Worm (Caenorhabditis elegans) whole organism, midembryonic: ENCODE data around the gene srh-47.

Experiments used
- T22C8.4 ChIP-seq: fragments of 200-800 bp; sonication (Bioruptor generic); IDR thresholded peaks from 2 replicates; pipeline ENCODE4 v1.3.6; 2022; ENCODE audit warnings: missing genetic modification characterization, missing compliant biosample characterization
- cog-1 ChIP-seq: sonication (generic microtip); optimal IDR thresholded peaks from 2 replicates; lab custom pipeline; 2016; ENCODE audit warnings: missing genetic modification characterization, missing compliant biosample characterization
- flt-1 ChIP-seq: fragments of 200-800 bp; sonication (Bioruptor generic); IDR thresholded peaks from 2 replicates; pipeline ENCODE4 v1.3.6; 2022; ENCODE audit warnings: missing genetic modification characterization, missing compliant biosample characterization
- klf-2 ChIP-seq: fragments of 200-800 bp; sonication (Bioruptor generic); conservative IDR thresholded peaks from 2 replicates; pipeline ENCODE4 v1.3.6; 2022; ENCODE audit warnings: missing genetic modification reagents, missing genetic modification characterization, missing compliant biosample characterization
- med-1 ChIP-seq: sonication (generic microtip); optimal IDR thresholded peaks from 2 replicates; lab custom pipeline; 2017; ENCODE audit warnings: missing genetic modification characterization, mild to moderate bottlenecking, missing compliant biosample characterization, antibody characterized with exemption, missing genetic modification reagents; ENCODE audit not compliant: insufficient read depth
- ref-1 ChIP-seq: fragments of 200-800 bp; sonication (Bioruptor generic); conservative IDR thresholded peaks from 2 replicates; pipeline ENCODE4 v1.3.6; 2022; ENCODE audit warnings: missing genetic modification reagents, missing genetic modification characterization, missing compliant biosample characterization
- tab-1 ChIP-seq: fragments of 200-800 bp; sonication (Bioruptor generic); IDR thresholded peaks from 2 replicates; pipeline ENCODE4 v1.3.6; 2022; ENCODE audit warnings: missing genetic modification characterization, missing compliant biosample characterization

ce11 chrV:11281414-11282209 lies 18.8 kb downstream of the srh-47 start:
- no peak for TF ChIP-seq klf-2 (GFP tag; lab: Robert Waterston, UW)
- no peak for TF ChIP-seq T22C8.4
- no peak for TF ChIP-seq tab-1 (GFP tag; lab: Robert Waterston, UW)
- TF ChIP-seq cog-1 (tag; lab: Kevin White, UChicago) = peak; percentile 55
- no peak for TF ChIP-seq flt-1 (GFP tag; lab: Robert Waterston, UW)
- TF ChIP-seq ref-1 (GFP tag; lab: Robert Waterston, UW) = no peak
- TF ChIP-seq med-1 (GFP tag; lab: Kevin White, UChicago) = no peak
